Fruit fly (Drosophila melanogaster) whole organism, wandering third instar larva: Measurements from ENCODE around the gene Sgs7.

Experiments used
- OdsH ChIP-seq: fragments of 200-800 bp; sonication (Bioruptor generic); optimal IDR thresholded peaks from 2 replicates; lab custom pipeline; 2016; ENCODE audit warnings: missing biosample characterization, mild to moderate bottlenecking, missing genetic modification characterization
- sage ChIP-seq: fragments of 200-800 bp; sonication (Bioruptor generic); optimal IDR thresholded peaks from 2 replicates; lab custom pipeline; 2016; ENCODE audit warnings: missing biosample characterization, mild to moderate bottlenecking, missing genetic modification characterization

- TF ChIP-seq sage (GFP tag; lab: Kevin White, UChicago), result no peak
- no peak for TF ChIP-seq OdsH (GFP tag; lab: Kevin White, UChicago)
These were observed 34.1 kb downstream of the Sgs7 start for dm6 chr3L:11543681-11544299.
